Worm (Caenorhabditis elegans) whole organism, early embryonic: ENCODE measurements around the gene srbc-56.

ENCODE experiments used
- B0310.2 ChIP-seq: sonication (generic microtip); optimal IDR thresholded peaks from 2 replicates; lab custom pipeline; 2016; ENCODE audit warnings: mild to moderate bottlenecking, missing genetic modification characterization, missing compliant biosample characterization
- F13C5.2 ChIP-seq: sonication (generic microtip); optimal IDR thresholded peaks from 2 replicates; lab custom pipeline; 2017; ENCODE audit warnings: mild to moderate bottlenecking, missing genetic modification characterization, inconsistent platforms, missing compliant biosample characterization
- aly-1 ChIP-seq: sonication (generic microtip); optimal IDR thresholded peaks from 2 replicates; lab custom pipeline; 2016; ENCODE audit warnings: missing genetic modification characterization, missing compliant biosample characterization
- ama-1 ChIP-seq: fragments of 150-350 bp; optimal IDR thresholded peaks from 2 replicates; lab custom pipeline; 2014
- ceh-13 ChIP-seq: fragments of 200-800 bp; sonication (Bioruptor generic); optimal IDR thresholded peaks from 2 replicates; lab custom pipeline; 2018; ENCODE audit warnings: mild to moderate bottlenecking, missing genetic modification characterization, missing compliant biosample characterization
- ceh-36 ChIP-seq: sonication (generic microtip); optimal IDR thresholded peaks from 2 replicates; lab custom pipeline; 2016; ENCODE audit warnings: missing genetic modification characterization, inconsistent platforms, missing compliant biosample characterization
- ets-7 ChIP-seq: sonication (generic microtip); optimal IDR thresholded peaks from 2 replicates; lab custom pipeline; 2016; ENCODE audit warnings: missing genotype, missing genetic modification characterization, missing compliant biosample characterization
- flt-1 ChIP-seq: fragments of 200-800 bp; sonication (Bioruptor generic); IDR thresholded peaks from 2 replicates; pipeline ENCODE4 v1.3.6; 2022; ENCODE audit warnings: missing genetic modification characterization, missing compliant biosample characterization
- hmbx-1 ChIP-seq: sonication (generic microtip); optimal IDR thresholded peaks from 2 replicates; lab custom pipeline; 2016; ENCODE audit warnings: mild to moderate bottlenecking, missing genetic modification characterization, missing compliant biosample characterization
- hmg-4 ChIP-seq: fragments of 200-800 bp; sonication (Bioruptor generic); optimal IDR thresholded peaks from 2 replicates; lab custom pipeline; 2018; ENCODE audit warnings: mild to moderate bottlenecking, missing genetic modification characterization, missing compliant biosample characterization
- hnd-1 ChIP-seq: sonication (generic microtip); optimal IDR thresholded peaks from 2 replicates; lab custom pipeline; 2016; ENCODE audit warnings: missing genetic modification characterization, missing compliant biosample characterization
- pes-1 ChIP-seq: fragments of 200-800 bp; sonication (Bioruptor generic); IDR thresholded peaks from 2 replicates; pipeline ENCODE4 v1.3.6; 2022; ENCODE audit warnings: missing genetic modification reagents, missing genetic modification characterization, missing compliant biosample characterization
- scrt-1 ChIP-seq: fragments of 200-800 bp; sonication (Bioruptor generic); IDR thresholded peaks from 2 replicates; pipeline ENCODE4 v1.3.6; 2022; ENCODE audit warnings: missing genetic modification characterization, missing compliant biosample characterization
- sea-1 ChIP-seq: fragments of 200-800 bp; sonication (Bioruptor generic); conservative IDR thresholded peaks from 2 replicates; pipeline ENCODE4 v1.3.6; 2022; ENCODE audit warnings: missing genetic modification characterization, missing compliant biosample characterization
- tbx-11 ChIP-seq: fragments of 200-800 bp; sonication (Bioruptor generic); IDR thresholded peaks from 2 replicates; pipeline ENCODE4 v1.3.6; 2022; ENCODE audit warnings: missing genetic modification characterization, missing compliant biosample characterization
- tbx-37 ChIP-seq: fragments of 200-800 bp; sonication (Bioruptor generic); conservative IDR thresholded peaks from 2 replicates; pipeline ENCODE4 v1.3.6; 2022; ENCODE audit warnings: missing genetic modification reagents, missing genetic modification characterization, missing compliant biosample characterization
- tra-4 ChIP-seq: sonication (generic microtip); optimal IDR thresholded peaks from 2 replicates; lab custom pipeline; 2017; ENCODE audit warnings: missing genetic modification characterization, missing compliant biosample characterization

The srbc-56 gene

ce11 chrV:15829907-15830306, 1.6 kb downstream of the srbc-56 start, which contains the start of gene srbc-55:
TSS of gene srbc-55 (minus strand) at chrV:15830007.
- TF ChIP-seq ets-7 (tag; lab: Kevin White, UChicago) (no peak), tbx-11 (GFP tag; lab: Robert Waterston, UW) (no peak), B0310.2 (tag; lab: Kevin White, UChicago) (no peak), tra-4 (tag; lab: Kevin White, UChicago) (no peak), hnd-1 (tag; lab: Kevin White, UChicago) (no peak), ceh-13 (GFP tag; lab: Kevin White, UChicago) (no peak), ceh-36 (tag; lab: Kevin White, UChicago) (no peak), ama-1 (lab: Kevin White, UChicago) (no peak), aly-1 (tag; lab: Kevin White, UChicago) (no peak), sea-1 (no peak), F13C5.2 (no peak), scrt-1 (no peak), hmg-4 (GFP tag; lab: Kevin White, UChicago) (no peak), pes-1 (GFP tag; lab: Robert Waterston, UW) (no peak), hmbx-1 (tag; lab: Kevin White, UChicago) (no peak), flt-1 (GFP tag; lab: Robert Waterston, UW) (no peak), tbx-37 (no peak)

ce11 chrV:15826110-15826509, 5.4 kb downstream of the srbc-56 start, which contains the start of gene srbc-51:
TSS of gene srbc-51 (plus strand) at chrV:15826410.
- TF ChIP-seq hmg-4 (GFP tag; lab: Kevin White, UChicago) (no peak), tbx-37 (no peak), ets-7 (tag; lab: Kevin White, UChicago) (no peak), tbx-11 (GFP tag; lab: Robert Waterston, UW) (no peak), flt-1 (GFP tag; lab: Robert Waterston, UW) (no peak)

- TF ChIP-seq scrt-1, result no peak
- no peak for TF ChIP-seq aly-1 (tag; lab: Kevin White, UChicago)
- no peak for TF ChIP-seq tbx-37
Observed at ce11 chrV:15824866-15825265, 6.6 kb downstream of the srbc-56 start, which contains the start of gene srbc-50. TSS of gene srbc-50 (minus strand) at chrV:15824966.

ce11 chrV:15821398-15821797, 10.1 kb downstream of the srbc-56 start, which contains the start of gene srbc-49:
TSS of gene srbc-49 (plus strand) at chrV:15821698.
- TF ChIP-seq ceh-13 (GFP tag; lab: Kevin White, UChicago) (no peak), B0310.2 (tag; lab: Kevin White, UChicago) (no peak), ets-7 (tag; lab: Kevin White, UChicago) (no peak), sea-1 (no peak), tbx-11 (GFP tag; lab: Robert Waterston, UW) (no peak), hmg-4 (GFP tag; lab: Kevin White, UChicago) (no peak), flt-1 (GFP tag; lab: Robert Waterston, UW) (no peak), ceh-36 (tag; lab: Kevin White, UChicago) (no peak), scrt-1 (no peak), tra-4 (tag; lab: Kevin White, UChicago) (no peak), hnd-1 (tag; lab: Kevin White, UChicago) (no peak), tbx-37 (no peak), F13C5.2 (no peak), aly-1 (tag; lab: Kevin White, UChicago) (no peak), pes-1 (GFP tag; lab: Robert Waterston, UW) (no peak), hmbx-1 (tag; lab: Kevin White, UChicago) (no peak), ama-1 (lab: Kevin White, UChicago) (no peak)

- TF ChIP-seq ets-7 (tag; lab: Kevin White, UChicago) (no peak), hnd-1 (tag; lab: Kevin White, UChicago) (no peak), pes-1 (GFP tag; lab: Robert Waterston, UW) (no peak), B0310.2 (tag; lab: Kevin White, UChicago) (no peak), ama-1 (lab: Kevin White, UChicago) (no peak), flt-1 (GFP tag; lab: Robert Waterston, UW) (no peak), tbx-37 (no peak), tra-4 (tag; lab: Kevin White, UChicago) (no peak), tbx-11 (GFP tag; lab: Robert Waterston, UW) (no peak), hmg-4 (GFP tag; lab: Kevin White, UChicago) (no peak), hmbx-1 (tag; lab: Kevin White, UChicago) (no peak), ceh-13 (GFP tag; lab: Kevin White, UChicago) (no peak), ceh-36 (tag; lab: Kevin White, UChicago) (no peak), aly-1 (tag; lab: Kevin White, UChicago) (no peak), F13C5.2 (no peak)
Observed at ce11 chrV:15819983-15820382, 11.5 kb downstream of the srbc-56 start, which contains the start of gene srbc-48. TSS of gene srbc-48 (plus strand) at chrV:15820283.

- TF ChIP-seq flt-1 (GFP tag; lab: Robert Waterston, UW) (no peak), ama-1 (lab: Kevin White, UChicago) (no peak), ceh-36 (tag; lab: Kevin White, UChicago) (no peak), hmbx-1 (tag; lab: Kevin White, UChicago) (no peak), ets-7 (tag; lab: Kevin White, UChicago) (no peak), aly-1 (tag; lab: Kevin White, UChicago) (no peak), tbx-37 (no peak), scrt-1 (no peak), hnd-1 (tag; lab: Kevin White, UChicago) (no peak)
Observed at ce11 chrV:15817746-15818145, 13.7 kb downstream of the srbc-56 start, which contains the start of gene abf-3. TSS of gene abf-3 (minus strand) at chrV:15817846.

ce11 chrV:15815962-15816432, 15.5 kb downstream of the srbc-56 start, which contains the start of the genes fbxa-69 and F54B8.4:
TSS of gene fbxa-69 (minus strand) at chrV:15815971.
TSS of gene F54B8.4 (plus strand) at chrV:15816382.
- no peak for TF ChIP-seq hnd-1 (tag; lab: Kevin White, UChicago)
- TF ChIP-seq B0310.2 (tag; lab: Kevin White, UChicago), result no peak
- no peak for TF ChIP-seq F13C5.2
- TF ChIP-seq tbx-11 (GFP tag; lab: Robert Waterston, UW), result no peak
- no peak for TF ChIP-seq tra-4 (tag; lab: Kevin White, UChicago)
- TF ChIP-seq pes-1 (GFP tag; lab: Robert Waterston, UW), result no peak
- no peak for TF ChIP-seq tbx-37
- no peak for TF ChIP-seq hmg-4 (GFP tag; lab: Kevin White, UChicago)
